Fruit fly (Drosophila melanogaster) whole organism, embryonic: ENCODE data around the gene jim.

Source experiments
- Adf1 ChIP-seq: fragments of 200-800 bp; sonication (Bioruptor generic); IDR thresholded peaks from 2 replicates; pipeline ENCODE4 v1.3.6; 2022; ENCODE audit warnings: missing biosample characterization, missing genetic modification characterization
- CG11085 ChIP-seq: fragments of 200-800 bp; sonication (Bioruptor generic); IDR thresholded peaks from 2 replicates; pipeline ENCODE4 v1.3.6; 2022; ENCODE audit warnings: missing biosample characterization, missing genetic modification characterization
- CG13287 ChIP-seq: fragments of 200-800 bp; sonication (Bioruptor generic); IDR thresholded peaks from 2 replicates; pipeline ENCODE4 v1.3.6; 2022; ENCODE audit warnings: missing biosample characterization, missing genetic modification characterization; ENCODE audit not compliant: partially characterized antibody
- CG15479 ChIP-seq: fragments of 200-800 bp; sonication (Bioruptor generic); optimal IDR thresholded peaks from 3 replicates; lab custom pipeline; 2019; ENCODE audit warnings: missing biosample characterization, mild to moderate bottlenecking, missing genetic modification characterization, moderate library complexity
- CG16813 ChIP-seq: fragments of 200-800 bp; sonication (Bioruptor generic); IDR thresholded peaks from 3 replicates; pipeline ENCODE4 v1.3.6; 2022; ENCODE audit warnings: missing biosample characterization, missing genetic modification characterization; ENCODE audit not compliant: partially characterized antibody
- CG17568 ChIP-seq: fragments of 200-800 bp; sonication (Bioruptor generic); optimal IDR thresholded peaks from 2 replicates; lab custom pipeline; 2018; ENCODE audit warnings: missing biosample characterization, mild to moderate bottlenecking, missing genetic modification characterization, moderate library complexity
- CG2875 ChIP-seq: fragments of 200-800 bp; sonication (Bioruptor generic); optimal IDR thresholded peaks from 2 replicates; lab custom pipeline; 2017; ENCODE audit warnings: missing biosample characterization, mild to moderate bottlenecking, missing genetic modification characterization, missing genetic modification reagents
- CG32767 ChIP-seq: fragments of 200-800 bp; sonication (Bioruptor generic); IDR thresholded peaks from 2 replicates; pipeline ENCODE4 v1.3.6; 2022; ENCODE audit warnings: missing biosample characterization, missing genetic modification characterization
- CG32772 ChIP-seq: fragments of 200-800 bp; sonication (Bioruptor generic); IDR thresholded peaks from 2 replicates; pipeline ENCODE4 v1.3.6; 2022; ENCODE audit warnings: missing biosample characterization, missing genetic modification characterization
- CG4424 ChIP-seq: fragments of 200-800 bp; sonication (Bioruptor generic); optimal IDR thresholded peaks from 3 replicates; lab custom pipeline; 2016; ENCODE audit warnings: missing biosample characterization, missing genetic modification characterization
- CG6689 ChIP-seq: fragments of 200-800 bp; sonication (Bioruptor generic); IDR thresholded peaks from 2 replicates; pipeline ENCODE4 v1.3.6; 2022; ENCODE audit warnings: missing biosample characterization, missing genetic modification characterization
- CG7372 ChIP-seq: fragments of 200-800 bp; sonication (Bioruptor generic); IDR thresholded peaks from 2 replicates; pipeline ENCODE4 v1.3.6; 2022; ENCODE audit warnings: missing biosample characterization, missing genetic modification characterization
- CG8359 ChIP-seq: fragments of 200-800 bp; sonication (Bioruptor generic); optimal IDR thresholded peaks from 2 replicates; lab custom pipeline; 2017; ENCODE audit warnings: missing biosample characterization, mild to moderate bottlenecking, missing genetic modification characterization, borderline replicate concordance
- CG8944 ChIP-seq: fragments of 200-800 bp; sonication (Bioruptor generic); optimal IDR thresholded peaks from 3 replicates; lab custom pipeline; 2016; ENCODE audit warnings: missing biosample characterization, missing genetic modification characterization
- Dfd ChIP-seq, 2 experiments: fragments of >200 bp; optimal IDR thresholded peaks; 2 replicates each; lab custom pipeline; 2017; ENCODE audit warnings: missing biosample characterization in 2 of 2, missing genetic modification characterization in 2 of 2
- Dll ChIP-seq: fragments of 200-800 bp; sonication (Bioruptor generic); IDR thresholded peaks from 4 replicates; pipeline ENCODE4 v1.3.6; 2022; ENCODE audit warnings: missing biosample characterization, missing genetic modification characterization; ENCODE audit not compliant: partially characterized antibody
- Fer2 ChIP-seq: fragments of 200-800 bp; sonication (Bioruptor generic); optimal IDR thresholded peaks from 2 replicates; lab custom pipeline; 2018; ENCODE audit warnings: missing biosample characterization, mild to moderate bottlenecking, missing genetic modification characterization, moderate library complexity
- Meics ChIP-seq: fragments of 200-800 bp; sonication (Bioruptor generic); optimal IDR thresholded peaks from 2 replicates; lab custom pipeline; 2017; ENCODE audit warnings: missing biosample characterization, mild to moderate bottlenecking, missing genetic modification characterization
- Mrtf ChIP-seq: fragments of 200-800 bp; sonication (Bioruptor generic); IDR thresholded peaks from 3 replicates; pipeline ENCODE4 v1.3.6; 2022; ENCODE audit warnings: missing biosample characterization, missing genetic modification characterization
- Ptx1 ChIP-seq: fragments of 200-800 bp; sonication (Bioruptor generic); IDR thresholded peaks from 2 replicates; pipeline ENCODE4 v1.3.6; 2022; ENCODE audit warnings: missing biosample characterization, missing genetic modification characterization
- Sox100B ChIP-seq: fragments of 200-800 bp; sonication (Bioruptor generic); optimal IDR thresholded peaks from 3 replicates; lab custom pipeline; 2018; ENCODE audit warnings: missing biosample characterization, mild to moderate bottlenecking, missing genetic modification characterization
- Sry-δ ChIP-seq: fragments of 200-800 bp; sonication (Bioruptor generic); optimal IDR thresholded peaks from 2 replicates; lab custom pipeline; 2016; ENCODE audit warnings: missing biosample characterization, missing genetic modification characterization
- Stat92E ChIP-seq, 3 experiments: fragments of >200 bp in 2 of 3; fragments of 200-800 bp in 1 of 3; sonication (Bioruptor generic) in 1 of 3; optimal IDR thresholded peaks; 2 replicates each; lab custom pipeline; 2017 to 2019; ENCODE audit warnings: missing biosample characterization in 3 of 3, missing genetic modification characterization in 3 of 3, mild to moderate bottlenecking in 1 of 3, moderate library complexity in 1 of 3
- Taf1 ChIP-seq: fragments of 200-800 bp; sonication (Bioruptor generic); IDR thresholded peaks from 2 replicates; pipeline ENCODE4 v1.3.6; 2022; ENCODE audit warnings: missing biosample characterization, missing genetic modification characterization
- Tbp ChIP-seq: fragments of >200 bp; optimal IDR thresholded peaks from 2 replicates; lab custom pipeline; 2018; ENCODE audit warnings: missing biosample characterization, missing genetic modification characterization
- Trl ChIP-seq, 3 experiments: fragments of >200 bp in 2 of 3; fragments of 200-800 bp in 1 of 3; sonication (Bioruptor generic) in 1 of 3; optimal IDR thresholded peaks; 2 replicates in 1 of 3; 3 replicates in 2 of 3; lab custom pipeline; 2016 to 2017; ENCODE audit warnings: missing biosample characterization in 1 of 3, missing genetic modification characterization in 1 of 3
- ap ChIP-seq: fragments of 200-800 bp; sonication (Bioruptor generic); IDR thresholded peaks from 2 replicates; pipeline ENCODE4 v1.3.6; 2022; ENCODE audit warnings: missing biosample characterization, missing genetic modification characterization
- ash1 ChIP-seq: fragments of 200-800 bp; sonication (Bioruptor generic); optimal IDR thresholded peaks from 2 replicates; lab custom pipeline; 2018; ENCODE audit warnings: missing biosample characterization, mild to moderate bottlenecking, missing genetic modification characterization
- ato ChIP-seq: fragments of 200-800 bp; sonication (Bioruptor generic); IDR thresholded peaks from 2 replicates; pipeline ENCODE4 v1.3.6; 2022; ENCODE audit warnings: missing biosample characterization, missing genetic modification characterization; ENCODE audit not compliant: partially characterized antibody
- dmrt11E ChIP-seq: fragments of 200-800 bp; sonication (Bioruptor generic); optimal IDR thresholded peaks from 3 replicates; lab custom pipeline; 2018; ENCODE audit warnings: missing biosample characterization, mild to moderate bottlenecking, missing genetic modification characterization, moderate library complexity
- exex ChIP-seq: fragments of 200-800 bp; sonication (Bioruptor generic); optimal IDR thresholded peaks from 4 replicates; lab custom pipeline; 2018; ENCODE audit warnings: missing biosample characterization, mild to moderate bottlenecking, missing genetic modification characterization, moderate library complexity
- hb ChIP-seq: fragments of 200-800 bp; sonication (Bioruptor generic); IDR thresholded peaks from 3 replicates; pipeline ENCODE4 v1.3.6; 2022; ENCODE audit warnings: missing biosample characterization, missing genetic modification characterization; ENCODE audit not compliant: partially characterized antibody
- nom ChIP-seq: fragments of 200-800 bp; sonication (Bioruptor generic); optimal IDR thresholded peaks from 2 replicates; lab custom pipeline; 2017; ENCODE audit warnings: missing biosample characterization, missing genetic modification characterization, mild to moderate bottlenecking, moderate library complexity, missing genetic modification reagents
- onecut ChIP-seq: fragments of 200-800 bp; sonication (Bioruptor generic); IDR thresholded peaks from 2 replicates; pipeline ENCODE4 v1.3.6; 2022; ENCODE audit warnings: missing biosample characterization, missing genetic modification characterization
- pita ChIP-seq: fragments of 200-800 bp; sonication (Bioruptor generic); optimal IDR thresholded peaks from 2 replicates; lab custom pipeline; 2017; ENCODE audit warnings: missing biosample characterization, mild to moderate bottlenecking, missing genetic modification characterization
- schlank ChIP-seq: fragments of 200-800 bp; sonication (Bioruptor generic); optimal IDR thresholded peaks from 2 replicates; lab custom pipeline; 2018; ENCODE audit warnings: missing biosample characterization, mild to moderate bottlenecking, missing genetic modification characterization
- sens ChIP-seq: fragments of 200-800 bp; sonication (Bioruptor generic); peaks from one replicate; lab custom pipeline; 2016; ENCODE audit warnings: missing biosample characterization, missing genetic modification characterization
- unc-4 ChIP-seq: fragments of 200-800 bp; sonication (Bioruptor generic); IDR thresholded peaks from 2 replicates; pipeline ENCODE4 v1.3.6; 2022; ENCODE audit warnings: missing biosample characterization, missing genetic modification characterization; ENCODE audit not compliant: partially characterized antibody
- vvl ChIP-seq: fragments of 200-800 bp; sonication (Bioruptor generic); IDR thresholded peaks from 2 replicates; pipeline ENCODE4 v1.3.6; 2022; ENCODE audit warnings: missing biosample characterization, missing genetic modification characterization

jim gene

DNA sequence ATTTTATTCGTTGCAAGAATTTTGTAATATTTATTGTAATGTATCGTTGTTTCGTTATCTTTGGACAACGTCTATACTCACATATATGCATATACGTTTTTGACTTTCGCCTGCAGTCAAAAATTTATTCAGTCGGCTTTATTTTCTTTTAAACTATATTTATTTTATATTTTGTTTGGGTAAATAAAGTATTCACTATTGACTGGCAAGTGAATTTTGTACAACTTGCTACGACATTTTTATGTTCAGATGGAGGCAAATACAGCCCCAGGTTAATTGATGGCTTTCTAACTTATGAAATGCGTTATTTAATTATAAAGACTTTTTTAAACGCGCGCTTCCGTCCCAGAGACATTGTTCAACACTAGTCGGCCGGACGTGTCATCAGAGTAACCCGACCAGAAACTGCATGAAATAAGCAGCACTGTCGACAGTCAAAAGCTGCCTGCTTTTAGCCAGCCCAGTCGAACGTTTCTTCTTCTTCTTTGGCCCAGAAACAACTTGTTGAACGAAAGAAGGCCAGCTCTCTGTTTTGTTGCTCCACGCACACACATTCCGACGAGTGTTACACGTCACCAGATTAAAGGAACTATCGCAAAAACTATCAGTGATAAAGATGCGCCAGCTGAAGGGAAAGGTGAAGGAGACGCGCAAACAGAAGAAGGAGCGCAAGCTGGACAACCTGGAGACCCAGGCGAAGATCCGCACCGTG lies 28.5 kb upstream of the jim start, which contains the start of gene CG33169 (continued):
- peak; percentile 76 for TF ChIP-seq onecut
- TF ChIP-seq CG8944 (GFP tag; lab: Kevin White, UChicago) = peak; percentile 90
- TF ChIP-seq Sry-δ (GFP tag; lab: Kevin White, UChicago) = peak; percentile 83
- TF ChIP-seq CG4424 (GFP tag; lab: Kevin White, UChicago) = peak; percentile 76
- no peak for TF ChIP-seq CG17568 (GFP tag; lab: Kevin White, UChicago)
- TF ChIP-seq CG15479 (GFP tag; lab: Kevin White, UChicago) = no peak
- peak; percentile 35; the same call in 1 of the 3 replicates for TF ChIP-seq hb (GFP tag; lab: Robert Waterston, UW)
- peak; percentile 91 for TF ChIP-seq ash1 (GFP tag; lab: Kevin White, UChicago)
- TF ChIP-seq Tbp = no peak
- TF ChIP-seq CG7372 (GFP tag; lab: Robert Waterston, UW) = peak; percentile 69
- TF ChIP-seq CG32767 = peak; percentile 38; the same call in 1 of the 2 replicates
- TF ChIP-seq nom (GFP tag; lab: Kevin White, UChicago) = peak; percentile 58
- peak; percentile 41 for TF ChIP-seq dmrt11E (tag; lab: Kevin White, UChicago)

DNA sequence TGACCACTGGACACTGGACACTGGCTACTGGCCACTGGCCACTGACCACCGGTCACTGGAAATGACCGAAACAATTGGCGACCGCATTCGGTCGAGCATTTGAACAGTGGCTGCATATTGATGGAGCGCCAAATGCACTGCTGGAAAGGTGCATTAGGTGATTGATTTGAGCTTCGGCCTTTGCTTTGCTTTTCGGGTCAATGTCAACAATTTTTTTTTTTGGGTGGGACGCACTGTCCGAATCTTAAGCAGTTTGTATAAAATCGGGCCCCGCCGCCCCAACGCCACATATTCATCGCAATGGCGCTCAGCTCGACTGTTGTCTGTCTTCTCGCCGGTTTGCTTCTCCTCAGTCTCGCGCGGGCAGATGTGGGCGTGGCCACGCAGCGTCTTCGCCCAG lies 25.5 kb upstream of the jim start, which contains the start of gene CG13239:
TSS of gene CG13239 (plus strand) at position 301 of the 400 bp plus-strand sequence.
- TF ChIP-seq Dll (GFP tag; lab: Robert Waterston, UW) (0 out of 4 replicates have a peak, but pooled peaks have one; percentile 14), pita (no peak), vvl (GFP tag; lab: Robert Waterston, UW) (peak; percentile 33; the same call in 1 of the 2 replicates), Stat92E (GFP tag; optimal IDR thresholded peaks at IDR 0.05; lab: Kevin White, UChicago) (no peak)

DNA sequence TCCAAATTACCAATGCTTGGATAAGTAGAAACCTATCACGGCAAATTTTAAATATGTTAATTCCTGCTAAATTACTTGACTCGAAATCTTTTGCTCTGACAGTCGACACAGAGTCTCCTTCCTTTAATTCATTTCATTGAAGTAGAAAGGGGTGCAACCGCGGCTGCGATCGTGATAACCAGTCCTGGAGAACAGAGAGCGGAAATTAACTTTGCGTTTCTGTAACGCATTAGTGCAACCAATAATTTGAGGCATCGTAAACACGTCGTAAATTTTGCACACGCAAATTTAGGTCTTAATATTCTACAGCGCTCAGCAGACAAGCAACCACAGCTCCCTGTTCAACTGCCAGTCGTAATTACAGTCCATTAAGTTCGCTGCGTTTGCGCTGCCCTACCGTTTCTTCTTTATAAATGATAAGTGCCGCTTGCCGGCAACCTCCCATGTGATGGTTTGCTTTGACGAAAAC lies 21.0 kb upstream of the jim start, which contains the start of gene CG32459:
TSS of gene CG32459 (minus strand) at position 51 of the 469 bp plus-strand sequence.
- TF ChIP-seq CG2875 = no peak
- no peak for TF ChIP-seq Mrtf (GFP tag; lab: Robert Waterston, UW)
- peak; percentile 12; the same call in 1 of the 2 replicates for TF ChIP-seq CG32772 (GFP tag; lab: Robert Waterston, UW)

DNA sequence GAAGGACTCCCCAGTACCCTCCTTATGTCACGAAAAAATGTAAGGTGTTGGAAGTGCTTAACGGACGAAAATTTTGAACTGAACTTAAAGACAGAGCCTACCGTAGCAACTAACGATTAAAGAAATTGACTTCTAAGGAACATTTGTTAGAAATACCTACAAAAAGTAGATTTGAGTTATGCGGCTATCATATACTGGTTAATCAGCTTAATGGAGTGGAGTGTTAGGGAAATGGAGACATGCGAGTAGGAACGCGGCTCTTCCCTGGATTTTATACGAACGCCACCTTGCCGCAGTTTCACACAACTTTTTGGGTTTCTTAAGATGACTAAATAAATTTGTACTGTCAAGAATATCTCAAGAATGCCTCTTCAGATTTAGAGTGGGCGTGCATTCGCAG lies 18.4 kb upstream of the jim start, which contains the start of gene CG32462:
TSS of gene CG32462 (minus strand) at position 101 of the 400 bp plus-strand sequence.
- no peak for TF ChIP-seq CG6689 (GFP tag; lab: Robert Waterston, UW)
- no peak for TF ChIP-seq ap (GFP tag; lab: Robert Waterston, UW)
- TF ChIP-seq ato (GFP tag; lab: Robert Waterston, UW) = no peak
- no peak for TF ChIP-seq Meics
- TF ChIP-seq unc-4 (GFP tag; lab: Robert Waterston, UW) = no peak
- no peak for TF ChIP-seq CG13287 (GFP tag; lab: Robert Waterston, UW)

DNA sequence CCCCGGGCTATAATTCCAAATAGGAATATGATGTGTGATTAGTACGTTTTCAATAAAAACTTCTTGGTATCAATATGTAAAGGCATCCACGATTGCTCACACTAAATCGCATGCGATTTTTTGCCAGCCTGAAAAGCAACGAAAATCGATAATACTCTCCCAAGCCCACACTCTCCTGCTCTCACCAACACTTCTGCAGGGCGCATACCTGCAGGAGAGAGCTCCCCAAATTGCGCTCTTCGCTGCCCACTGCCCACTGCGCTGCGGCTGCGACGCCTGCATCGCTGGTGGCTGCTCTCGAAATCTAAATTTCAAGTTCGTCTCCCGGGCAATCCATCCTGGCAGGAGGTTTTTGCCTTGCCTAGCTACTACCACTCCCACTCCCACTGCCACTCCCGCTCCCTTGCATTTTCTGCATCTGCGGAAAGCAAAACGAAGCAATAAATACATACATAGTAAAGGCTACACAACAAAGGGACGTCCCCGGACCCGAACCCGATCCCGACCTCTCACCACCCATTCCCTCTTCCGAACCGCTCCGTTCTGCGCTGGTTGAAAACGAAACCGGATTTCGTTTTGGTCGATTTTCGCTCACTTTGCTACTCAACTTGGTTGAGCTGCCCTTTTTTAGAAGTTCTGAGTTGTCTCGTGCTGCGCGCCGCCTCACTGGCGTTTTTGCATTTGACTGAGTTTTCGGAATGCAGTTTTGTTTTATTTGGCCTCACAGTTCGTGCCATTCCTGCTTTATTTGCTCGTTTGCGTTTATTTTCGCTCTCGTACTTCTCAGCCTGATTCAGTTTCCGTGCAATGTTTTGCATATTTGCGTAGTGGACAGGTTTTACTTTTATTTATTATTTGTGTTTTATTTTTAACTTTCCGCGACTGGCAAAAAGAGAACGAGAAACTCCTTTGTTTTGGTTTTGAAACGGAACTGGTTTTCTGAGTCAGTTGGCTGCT lies 16.5 kb upstream of the jim start:
- TF ChIP-seq Trl (optimal IDR thresholded peaks at IDR 0.05; lab: Kevin White, UChicago) (peak; percentile 53 to 73), Trl (GFP tag; optimal IDR thresholded peaks at IDR 0.05; lab: Kevin White, UChicago) (no peak), Sox100B (GFP tag; lab: Kevin White, UChicago) (no peak), Taf1 (no peak), exex (tag; lab: Kevin White, UChicago) (no peak), schlank (no peak), Ptx1 (GFP tag; lab: Robert Waterston, UW) (no peak), CG16813 (GFP tag; lab: Robert Waterston, UW) (no peak), CG8359 (GFP tag; lab: Kevin White, UChicago) (no peak), Fer2 (tag; lab: Kevin White, UChicago) (no peak), CG11085 (GFP tag; lab: Robert Waterston, UW) (no peak), onecut (peak; percentile 98), Dfd (GFP tag; optimal IDR thresholded peaks at IDR 0.05; lab: Kevin White, UChicago) (no peak), sens (GFP tag; lab: Kevin White, UChicago) (peak; percentile 61), Adf1 (GFP tag; lab: Robert Waterston, UW) (peak; percentile 77)
